Worm (Caenorhabditis elegans) whole organism, midembryonic: ENCODE data around the gene nhr-92.
"Not testable (repeated sequence)": the region's sequence is repeated elsewhere in the genome, so short reads cannot be mapped to it uniquely, and the experiment has no call there.

ENCODE experiments used
- T22C8.4 ChIP-seq: fragments of 200-800 bp; sonication (Bioruptor generic); IDR thresholded peaks from 2 replicates; pipeline ENCODE4 v1.3.6; 2022; ENCODE audit warnings: missing genetic modification characterization, missing compliant biosample characterization
- cog-1 ChIP-seq: sonication (generic microtip); optimal IDR thresholded peaks from 2 replicates; lab custom pipeline; 2016; ENCODE audit warnings: missing genetic modification characterization, missing compliant biosample characterization
- flt-1 ChIP-seq: fragments of 200-800 bp; sonication (Bioruptor generic); IDR thresholded peaks from 2 replicates; pipeline ENCODE4 v1.3.6; 2022; ENCODE audit warnings: missing genetic modification characterization, missing compliant biosample characterization
- klf-2 ChIP-seq: fragments of 200-800 bp; sonication (Bioruptor generic); conservative IDR thresholded peaks from 2 replicates; pipeline ENCODE4 v1.3.6; 2022; ENCODE audit warnings: missing genetic modification reagents, missing genetic modification characterization, missing compliant biosample characterization
- med-1 ChIP-seq: sonication (generic microtip); optimal IDR thresholded peaks from 2 replicates; lab custom pipeline; 2017; ENCODE audit warnings: missing genetic modification characterization, mild to moderate bottlenecking, missing compliant biosample characterization, antibody characterized with exemption, missing genetic modification reagents; ENCODE audit not compliant: insufficient read depth
- ref-1 ChIP-seq: fragments of 200-800 bp; sonication (Bioruptor generic); conservative IDR thresholded peaks from 2 replicates; pipeline ENCODE4 v1.3.6; 2022; ENCODE audit warnings: missing genetic modification reagents, missing genetic modification characterization, missing compliant biosample characterization
- tab-1 ChIP-seq: fragments of 200-800 bp; sonication (Bioruptor generic); IDR thresholded peaks from 2 replicates; pipeline ENCODE4 v1.3.6; 2022; ENCODE audit warnings: missing genetic modification characterization, missing compliant biosample characterization
- ztf-23 ChIP-seq: fragments of 200-800 bp; sonication (Bioruptor generic); IDR thresholded peaks from 2 replicates; pipeline ENCODE4 v1.3.6; 2022; ENCODE audit warnings: missing genetic modification reagents, missing genetic modification characterization, missing compliant biosample characterization
- ztf-29 ChIP-seq: fragments of 200-800 bp; sonication (Bioruptor generic); IDR thresholded peaks from 2 replicates; pipeline ENCODE4 v1.3.6; 2022; ENCODE audit warnings: missing genetic modification reagents, missing genetic modification characterization, missing compliant biosample characterization

nhr-92 gene

DNA sequence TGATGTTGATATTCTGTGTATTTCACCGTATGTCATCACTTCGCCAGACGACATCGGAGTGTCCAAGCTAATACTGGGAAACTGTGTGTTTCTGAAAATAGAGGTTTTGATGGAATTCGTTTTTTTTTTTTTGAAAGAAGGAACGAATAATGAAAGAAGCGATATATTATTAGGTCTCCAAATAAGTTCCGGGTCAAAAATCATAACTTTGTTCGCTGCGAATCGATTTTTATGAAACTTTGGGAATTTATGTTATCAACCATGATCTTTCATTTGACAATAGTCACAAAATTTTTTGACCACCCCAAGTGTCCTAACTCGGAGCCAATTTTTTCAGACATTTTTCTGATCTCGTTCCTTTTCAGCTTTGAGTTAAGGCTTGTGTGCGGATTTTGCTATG, 25.3 kb downstream of the nhr-92 start, which contains the start of gene nhr-274:
Gene nhr-274 (minus strand): TSS at position 101 of the 400 bp plus-strand sequence.
- not testable (repeated sequence) for TF ChIP-seq T22C8.4; med-1 (GFP tag; lab: Kevin White, UChicago); tab-1 (GFP tag; lab: Robert Waterston, UW)

DNA sequence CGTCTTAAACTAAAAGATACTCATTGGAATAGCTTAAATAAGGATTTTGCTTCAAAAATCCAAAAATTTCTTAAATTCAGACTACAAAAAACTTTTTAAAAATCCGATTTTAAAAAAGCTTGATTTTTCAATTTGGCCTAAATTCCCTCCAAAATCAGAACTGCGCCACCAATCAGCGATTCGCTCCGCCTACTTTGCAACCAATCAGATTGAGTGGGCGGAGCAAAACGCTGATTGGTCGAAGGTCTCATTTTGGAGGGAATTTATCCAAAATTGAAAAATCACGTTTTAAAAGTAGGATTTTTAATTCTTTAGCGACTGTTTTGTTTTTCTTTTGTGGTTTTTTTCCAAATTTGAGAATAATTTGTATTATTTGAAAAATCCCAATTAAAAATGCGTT, 29.5 kb downstream of the nhr-92 start:
- no peak for TF ChIP-seq ref-1

DNA sequence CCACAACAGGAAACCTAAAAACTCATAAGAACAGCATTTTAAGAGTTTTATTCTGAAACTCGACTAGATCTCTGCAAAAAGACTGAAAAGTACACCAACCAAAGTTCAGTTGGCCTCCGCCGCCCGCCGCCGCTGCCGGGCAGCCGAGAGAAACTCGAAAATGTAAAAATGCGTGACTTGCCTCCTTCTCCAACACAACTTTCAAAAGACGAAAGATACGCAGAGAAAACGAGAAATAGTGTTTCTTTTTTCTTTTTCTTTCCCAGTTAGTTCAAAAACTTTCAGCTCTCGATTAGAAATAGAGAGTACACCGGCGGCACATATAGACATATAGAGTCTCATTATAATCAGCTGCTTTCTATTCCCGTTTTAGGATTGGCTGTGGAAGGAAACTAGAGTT, 29.9 kb downstream of the nhr-92 start:
- no peak for TF ChIP-seq T22C8.4
- TF ChIP-seq tab-1 (GFP tag; lab: Robert Waterston, UW): no peak
- no peak for TF ChIP-seq med-1 (GFP tag; lab: Kevin White, UChicago)
- TF ChIP-seq ref-1: no peak
- no peak for TF ChIP-seq ztf-29 (GFP tag; lab: Robert Waterston, UW)
- no peak for TF ChIP-seq cog-1 (tag; lab: Kevin White, UChicago)
- TF ChIP-seq flt-1 (GFP tag; lab: Robert Waterston, UW): no peak
- TF ChIP-seq ztf-23 (GFP tag; lab: Robert Waterston, UW): no peak
- TF ChIP-seq klf-2 (GFP tag; lab: Robert Waterston, UW): no peak

DNA sequence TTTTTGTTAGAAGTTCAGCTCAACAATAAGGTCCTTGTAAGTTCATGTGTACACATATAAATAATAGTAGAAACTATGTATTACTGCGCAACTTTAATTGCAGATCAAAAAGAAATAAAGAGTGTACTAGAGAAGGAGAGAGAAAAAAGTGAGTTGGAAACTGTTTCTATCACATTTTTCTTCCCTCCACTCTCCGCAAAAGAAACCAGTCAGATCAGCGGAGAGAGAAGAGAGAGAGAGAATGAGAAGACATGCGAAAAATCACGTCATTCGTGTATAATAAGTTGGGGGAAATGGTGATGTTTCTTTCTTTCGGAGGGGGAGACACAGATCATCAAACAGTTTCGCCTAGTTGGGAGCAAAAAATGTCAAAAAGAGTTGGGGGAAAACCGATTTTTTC, 35.4 kb downstream of the nhr-92 start:
- TF ChIP-seq klf-2 (GFP tag; lab: Robert Waterston, UW) (no peak), ref-1 (no peak), ztf-29 (GFP tag; lab: Robert Waterston, UW) (no peak), flt-1 (GFP tag; lab: Robert Waterston, UW) (no peak), tab-1 (GFP tag; lab: Robert Waterston, UW) (no peak), med-1 (GFP tag; lab: Kevin White, UChicago) (no peak), T22C8.4 (no peak), ztf-23 (GFP tag; lab: Robert Waterston, UW) (no peak), cog-1 (tag; lab: Kevin White, UChicago) (no peak)

DNA sequence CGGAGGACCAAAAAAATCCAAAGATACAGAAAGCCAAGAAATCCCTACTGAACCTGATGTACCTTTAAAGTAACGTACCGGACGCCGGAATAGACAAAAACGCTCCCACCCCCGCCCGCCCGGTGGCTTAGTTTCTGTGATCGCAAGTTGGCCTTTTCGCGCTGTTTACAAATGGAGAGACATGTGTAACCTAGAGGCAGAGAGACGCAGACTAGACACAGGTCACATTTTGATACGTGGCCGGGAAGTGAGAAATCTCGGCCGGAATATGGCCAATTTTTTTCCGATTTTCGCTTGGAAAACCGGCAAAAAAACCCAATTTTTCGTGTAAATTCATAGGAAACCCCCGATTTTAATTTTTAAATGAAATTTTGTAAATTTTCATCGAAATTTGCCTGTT, 37.2 kb downstream of the nhr-92 start:
- TF ChIP-seq klf-2 (GFP tag; lab: Robert Waterston, UW) (no peak), ref-1 (no peak), flt-1 (GFP tag; lab: Robert Waterston, UW) (no peak), cog-1 (tag; lab: Kevin White, UChicago) (no peak), med-1 (GFP tag; lab: Kevin White, UChicago) (no peak), ztf-23 (GFP tag; lab: Robert Waterston, UW) (no peak), tab-1 (GFP tag; lab: Robert Waterston, UW) (no peak), ztf-29 (GFP tag; lab: Robert Waterston, UW) (no peak), T22C8.4 (no peak)

DNA sequence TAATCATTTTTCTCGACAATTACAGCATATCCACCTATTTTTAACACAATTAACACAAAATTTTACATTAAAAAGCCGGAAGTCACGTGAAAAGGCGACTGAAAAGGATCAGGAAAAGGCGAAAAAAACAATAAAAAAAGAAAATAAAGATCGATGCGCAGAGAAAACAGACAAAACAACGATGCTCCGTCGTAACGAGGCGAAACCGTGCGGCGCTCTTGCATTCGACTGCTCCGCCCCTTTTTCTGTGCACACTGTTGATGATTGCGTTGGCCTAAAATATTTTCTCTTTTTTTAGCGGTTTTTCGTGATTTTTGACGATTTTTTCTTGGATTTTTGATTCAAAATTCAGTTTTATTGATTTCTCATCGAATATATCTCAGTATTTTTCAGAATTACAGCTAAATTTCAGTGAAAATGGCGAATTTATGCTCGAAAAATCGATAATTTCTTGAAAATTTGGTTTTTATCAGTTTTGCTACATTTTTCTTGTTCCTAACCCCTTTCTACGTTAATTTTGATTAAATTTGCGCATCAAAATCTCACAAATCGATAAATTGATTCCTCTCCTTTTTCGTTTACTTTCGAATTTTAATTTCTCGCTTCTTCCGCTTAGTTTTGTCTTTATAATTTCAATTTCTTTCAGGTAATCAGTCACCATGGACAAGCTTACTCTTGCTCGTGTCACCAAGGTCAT, 39.3 kb downstream of the nhr-92 start, which contains the start of gene rps-28:
Gene rps-28 (plus strand): TSS at position 647 of the 697 bp plus-strand sequence.
- TF ChIP-seq ztf-23 (GFP tag; lab: Robert Waterston, UW): peak; percentile 96
- peak; percentile 92 for TF ChIP-seq flt-1 (GFP tag; lab: Robert Waterston, UW)
- peak; percentile 48; the same call in 1 of the 2 replicates for TF ChIP-seq ref-1
- TF ChIP-seq cog-1 (tag; lab: Kevin White, UChicago): peak; percentile 92
- TF ChIP-seq tab-1 (GFP tag; lab: Robert Waterston, UW): peak; percentile 83; the same call in 1 of the 2 replicates
- peak; percentile 74 for TF ChIP-seq med-1 (GFP tag; lab: Kevin White, UChicago)
- TF ChIP-seq klf-2 (GFP tag; lab: Robert Waterston, UW): peak; percentile 78
- TF ChIP-seq ztf-29 (GFP tag; lab: Robert Waterston, UW): peak; percentile 79
- TF ChIP-seq T22C8.4: peak; percentile 78

DNA sequence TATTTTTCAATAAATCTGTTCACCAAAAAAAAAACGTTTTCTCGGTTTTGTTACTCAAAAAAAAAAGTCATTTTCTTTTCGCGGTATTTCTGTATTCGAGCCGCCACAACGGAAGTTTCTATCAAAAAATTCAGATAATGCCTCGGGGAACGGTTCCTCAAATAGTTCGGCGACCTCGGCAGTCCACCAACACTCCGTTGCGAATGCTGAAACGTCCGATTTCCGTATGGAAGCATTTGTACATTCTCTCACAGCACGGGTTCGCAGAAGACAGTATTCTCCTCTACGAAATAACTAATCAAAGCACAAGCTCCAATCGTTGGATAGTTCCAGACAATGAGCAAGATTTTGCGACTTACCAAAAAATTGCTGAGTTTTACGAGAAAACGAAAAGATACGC, 40.1 kb downstream of the nhr-92 start, which contains the start of gene Y41D4B.4:
Gene Y41D4B.4 (plus strand): TSS at position 133 of the 400 bp plus-strand sequence.
- TF ChIP-seq klf-2 (GFP tag; lab: Robert Waterston, UW) (no peak), T22C8.4 (no peak), tab-1 (GFP tag; lab: Robert Waterston, UW) (no peak), flt-1 (GFP tag; lab: Robert Waterston, UW) (no peak), ref-1 (no peak), med-1 (GFP tag; lab: Kevin White, UChicago) (no peak), ztf-29 (GFP tag; lab: Robert Waterston, UW) (no peak), cog-1 (tag; lab: Kevin White, UChicago) (no peak), ztf-23 (GFP tag; lab: Robert Waterston, UW) (no peak)

DNA sequence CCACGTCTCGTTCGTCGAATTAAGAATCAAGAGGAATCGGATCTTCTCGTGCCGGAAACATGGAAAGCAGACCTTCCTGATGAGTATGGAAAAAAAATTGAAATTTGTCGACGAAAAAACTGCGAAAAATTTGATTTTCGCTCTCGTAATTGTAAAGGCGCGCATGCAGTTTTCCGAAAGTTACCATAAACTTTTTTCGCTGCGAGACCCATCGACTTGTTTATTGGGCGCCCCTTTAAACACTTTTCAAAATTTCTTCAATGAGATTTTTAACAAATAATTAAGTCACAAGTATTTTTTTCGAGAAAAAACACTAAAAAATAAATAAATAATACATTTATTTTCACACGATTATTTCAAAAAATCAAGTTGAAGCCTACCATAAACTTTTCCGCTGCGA, 40.8 kb downstream of the nhr-92 start:
- TF ChIP-seq ref-1 (no peak), tab-1 (GFP tag; lab: Robert Waterston, UW) (no peak), ztf-29 (GFP tag; lab: Robert Waterston, UW) (no peak), ztf-23 (GFP tag; lab: Robert Waterston, UW) (no peak), cog-1 (tag; lab: Kevin White, UChicago) (no peak), med-1 (GFP tag; lab: Kevin White, UChicago) (no peak), T22C8.4 (no peak), flt-1 (GFP tag; lab: Robert Waterston, UW) (no peak), klf-2 (GFP tag; lab: Robert Waterston, UW) (no peak)

DNA sequence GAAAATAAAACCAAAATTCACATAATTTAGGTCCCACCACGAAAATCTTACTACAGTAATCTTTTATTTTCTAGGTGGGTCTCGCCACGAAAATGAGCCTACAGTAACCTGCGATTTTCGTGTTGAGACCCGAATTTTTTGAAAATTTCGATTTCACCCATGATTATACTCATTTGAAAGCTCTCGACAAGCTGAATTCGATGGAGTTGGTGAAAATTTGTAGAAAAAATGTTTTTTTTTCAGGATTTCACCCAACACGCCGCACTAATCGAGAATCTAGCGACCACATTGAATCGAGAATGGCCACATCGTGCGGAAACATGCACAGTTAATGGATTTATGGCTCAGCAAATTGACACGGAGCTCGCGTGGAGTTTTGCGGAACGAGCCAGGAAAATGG, 43.0 kb downstream of the nhr-92 start:
- TF ChIP-seq med-1 (GFP tag; lab: Kevin White, UChicago) (no peak), ztf-23 (GFP tag; lab: Robert Waterston, UW) (no peak), ztf-29 (GFP tag; lab: Robert Waterston, UW) (no peak), cog-1 (tag; lab: Kevin White, UChicago) (no peak), ref-1 (no peak), flt-1 (GFP tag; lab: Robert Waterston, UW) (no peak), klf-2 (GFP tag; lab: Robert Waterston, UW) (no peak), tab-1 (GFP tag; lab: Robert Waterston, UW) (no peak), T22C8.4 (no peak)
